Fruit fly (Drosophila melanogaster) whole organism, adult: ENCODE results near the gene Cpr66Cb.

Experiments
- CG12768 ChIP-seq: fragments of 200-800 bp; sonication (Bioruptor generic); optimal IDR thresholded peaks from 2 replicates; lab custom pipeline; 2017; ENCODE audit warnings: missing biosample characterization, missing genetic modification characterization, mild to moderate bottlenecking, moderate library complexity, missing genetic modification reagents
- CG14711 ChIP-seq: fragments of 200-800 bp; sonication (Bioruptor generic); optimal IDR thresholded peaks from 2 replicates; lab custom pipeline; 2018; ENCODE audit warnings: missing biosample characterization, mild to moderate bottlenecking, missing genetic modification characterization, moderate library complexity
- CG1620 ChIP-seq: fragments of 200-800 bp; sonication (Bioruptor generic); optimal IDR thresholded peaks from 2 replicates; lab custom pipeline; 2016; ENCODE audit warnings: missing biosample characterization, missing genetic modification characterization
- CG7045 ChIP-seq: fragments of 200-800 bp; sonication (Bioruptor generic); optimal IDR thresholded peaks from 2 replicates; lab custom pipeline; 2017; ENCODE audit warnings: missing biosample characterization, mild to moderate bottlenecking, missing genetic modification characterization
- CG7101 ChIP-seq: fragments of 200-800 bp; sonication (Bioruptor generic); optimal IDR thresholded peaks from 2 replicates; lab custom pipeline; 2018; ENCODE audit warnings: missing biosample characterization, mild to moderate bottlenecking, missing genetic modification characterization, moderate library complexity
- Crg-1 ChIP-seq: fragments of 200-800 bp; sonication (Bioruptor generic); optimal IDR thresholded peaks from 2 replicates; lab custom pipeline; 2016; ENCODE audit warnings: missing biosample characterization, missing genetic modification characterization
- Mnt ChIP-seq: fragments of 200-800 bp; sonication (Bioruptor generic); optimal IDR thresholded peaks from 2 replicates; lab custom pipeline; 2016; ENCODE audit warnings: missing biosample characterization, mild to moderate bottlenecking, missing genetic modification characterization
- kay ChIP-seq: fragments of 200-800 bp; sonication (Bioruptor generic); peaks from one replicate; lab custom pipeline; 2016; ENCODE audit warnings: missing biosample characterization, missing genetic modification characterization, borderline replicate concordance
- pad ChIP-seq: fragments of 200-800 bp; sonication (Bioruptor generic); optimal IDR thresholded peaks from 3 replicates; lab custom pipeline; 2017; ENCODE audit warnings: missing biosample characterization, missing genetic modification characterization, mild to moderate bottlenecking, moderate library complexity, missing genetic modification reagents
- tj ChIP-seq: fragments of 200-800 bp; sonication (Bioruptor generic); optimal IDR thresholded peaks from 3 replicates; lab custom pipeline; 2017; ENCODE audit warnings: missing biosample characterization, mild to moderate bottlenecking, missing genetic modification characterization, moderate library complexity

DNA sequence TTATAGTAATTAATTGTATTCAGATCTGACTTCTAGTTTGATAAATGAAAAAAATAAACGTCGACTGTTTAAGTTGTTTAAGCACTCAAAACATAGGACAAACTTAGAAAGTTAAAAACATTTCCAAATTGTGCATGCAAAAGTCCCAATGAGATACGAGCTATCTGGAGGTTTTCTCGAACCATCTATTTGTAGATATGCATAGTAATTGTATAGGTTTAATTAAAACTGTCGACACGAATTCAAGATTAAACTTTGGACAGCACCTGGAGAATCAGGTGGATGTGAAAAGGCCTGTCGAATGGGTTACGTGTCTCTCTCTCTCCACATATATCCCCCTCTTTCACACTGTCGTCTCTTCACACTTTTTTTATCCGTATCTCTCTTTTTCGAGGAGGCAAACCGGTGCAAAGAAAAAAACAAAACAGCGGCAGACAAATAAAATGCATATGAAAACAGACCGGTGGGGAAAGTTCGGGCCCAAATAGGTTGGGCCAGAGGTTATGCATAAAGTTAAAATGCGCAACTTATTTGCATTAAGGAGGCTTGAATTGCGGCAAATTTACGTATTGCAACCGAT, 23.7 kb downstream of the Cpr66Cb start:
- TF ChIP-seq CG14711 (no peak), Mnt (GFP tag; lab: Kevin White, UChicago) (no peak), CG12768 (peak; percentile 26), CG1620 (GFP tag; lab: Kevin White, UChicago) (no peak), pad (no peak), kay (GFP tag; lab: Kevin White, UChicago) (peak; percentile 92), CG7101 (tag; lab: Kevin White, UChicago) (no peak), CG7045 (no peak), Crg-1 (GFP tag; lab: Kevin White, UChicago) (no peak), tj (GFP tag; lab: Kevin White, UChicago) (no peak)
